Worm (Caenorhabditis elegans) whole organism, L2 larva: Measurements from ENCODE around the gene dnj-7.

Experiments used
- F13H6.1 ChIP-seq: sonication (generic microtip); optimal IDR thresholded peaks from 2 replicates; lab custom pipeline; 2016; ENCODE audit warnings: missing genetic modification characterization, missing compliant biosample characterization
- aly-2 ChIP-seq: fragments of 150-350 bp; optimal IDR thresholded peaks from 2 replicates; lab custom pipeline; 2014; ENCODE audit warnings: missing biosample characterization, missing genetic modification characterization
- crh-2 ChIP-seq: sonication (generic microtip); optimal IDR thresholded peaks from 2 replicates; lab custom pipeline; 2017; ENCODE audit warnings: missing biosample characterization, missing genetic modification characterization
- dmd-4 ChIP-seq: sonication (generic microtip); optimal IDR thresholded peaks from 2 replicates; lab custom pipeline; 2017; ENCODE audit warnings: missing biosample characterization, missing genetic modification characterization
- fos-1 ChIP-seq: fragments of 150-350 bp; optimal IDR thresholded peaks from 2 replicates; lab custom pipeline; 2014; ENCODE audit warnings: missing biosample characterization, missing genetic modification characterization
- gmeb-1 ChIP-seq: fragments of 150-350 bp; optimal IDR thresholded peaks from 2 replicates; lab custom pipeline; 2014; ENCODE audit warnings: missing biosample characterization, missing genetic modification characterization
- lsy-2 ChIP-seq, 2 experiments: fragments of 150-350 bp in 1 of 2; sonication (generic microtip) in 1 of 2; optimal IDR thresholded peaks; 2 replicates each; lab custom pipeline; 2014 to 2017; ENCODE audit warnings: missing biosample characterization in 2 of 2, missing genetic modification characterization in 2 of 2
- mdl-1 ChIP-seq, 2 experiments: fragments of 150-350 bp in 1 of 2; sonication (generic microtip) in 1 of 2; optimal IDR thresholded peaks; 2 replicates each; lab custom pipeline; 2017; ENCODE audit warnings: missing biosample characterization in 2 of 2, missing genetic modification characterization in 2 of 2
- nhr-23 ChIP-seq: fragments of 150-350 bp; optimal IDR thresholded peaks from 2 replicates; lab custom pipeline; 2014; ENCODE audit warnings: missing biosample characterization, missing genetic modification reagents, missing genetic modification characterization
- skn-1 ChIP-seq: sonication (generic microtip); optimal IDR thresholded peaks from 2 replicates; lab custom pipeline; 2017; ENCODE audit warnings: missing biosample characterization, missing genetic modification characterization
- sma-3 ChIP-seq: sonication (generic microtip); optimal IDR thresholded peaks from 2 replicates; lab custom pipeline; 2016; ENCODE audit warnings: missing genetic modification reagents, missing genetic modification characterization, missing compliant biosample characterization
- sma-9 ChIP-seq, 2 experiments: fragments of 150-350 bp in 1 of 2; sonication (generic microtip) in 1 of 2; optimal IDR thresholded peaks; 2 replicates each; lab custom pipeline; 2014 to 2016; ENCODE audit warnings: missing genetic modification characterization in 2 of 2, mild to moderate bottlenecking in 1 of 2, missing biosample characterization in 1 of 2, missing compliant biosample characterization in 1 of 2, missing genetic modification reagents in 1 of 2, moderate library complexity in 1 of 2

dnj-7 gene

ce11 chrX:7244756-7245155 is 50.4 kb downstream of the dnj-7 start:
- no peak for TF ChIP-seq nhr-23 (tag; lab: Kevin White, UChicago)
- TF ChIP-seq F13H6.1, result peak; percentile 60
- peak; percentile 37 for TF ChIP-seq sma-3
- TF ChIP-seq lsy-2 (tag; optimal IDR thresholded peaks at IDR 0.05; lab: Kevin White, UChicago), result no peak
- peak; percentile 66 for TF ChIP-seq sma-9 (GFP tag; optimal IDR thresholded peaks at IDR 0.05; lab: Kevin White, UChicago)
- TF ChIP-seq sma-9 (tag; optimal IDR thresholded peaks at IDR 0.05; lab: Kevin White, UChicago), result no peak
- TF ChIP-seq fos-1 (tag; lab: Kevin White, UChicago), result peak; percentile 61
- no peak for TF ChIP-seq skn-1
- no peak for TF ChIP-seq dmd-4 (tag; lab: Kevin White, UChicago)
- TF ChIP-seq mdl-1 (tag; optimal IDR thresholded peaks at IDR 0.05; lab: Kevin White, UChicago), result no peak
- no peak for TF ChIP-seq aly-2
- TF ChIP-seq crh-2 (tag; lab: Kevin White, UChicago), result peak; percentile 71
- peak; percentile 60 for TF ChIP-seq gmeb-1
